Worm (Caenorhabditis elegans) whole organism, L2 larva: ENCODE measurements around the gene C55C3.8.
A peak's percentile ranks its signal among the peaks of the same experiment; 100 is the strongest.

Experiments
- C34F6.9 ChIP-seq: fragments of 150-350 bp; optimal IDR thresholded peaks from 2 replicates; lab custom pipeline; 2014; ENCODE audit warnings: missing biosample characterization, missing genetic modification characterization
- F13H6.1 ChIP-seq: sonication (generic microtip); optimal IDR thresholded peaks from 2 replicates; lab custom pipeline; 2016; ENCODE audit warnings: missing genetic modification characterization, missing compliant biosample characterization
- R02D3.7 ChIP-seq: fragments of 150-350 bp; optimal IDR thresholded peaks from 2 replicates; lab custom pipeline; 2014; ENCODE audit warnings: missing biosample characterization, missing genetic modification characterization
- Y55F3AM.14 ChIP-seq: fragments of 200-800 bp; sonication (Bioruptor generic); optimal IDR thresholded peaks from 2 replicates; lab custom pipeline; 2018; ENCODE audit warnings: mild to moderate bottlenecking, missing genetic modification characterization, missing compliant biosample characterization
- ZK546.5 ChIP-seq: sonication (generic microtip); optimal IDR thresholded peaks from 2 replicates; lab custom pipeline; 2017; ENCODE audit warnings: missing biosample characterization, missing genetic modification characterization
- aly-2 ChIP-seq: fragments of 150-350 bp; optimal IDR thresholded peaks from 2 replicates; lab custom pipeline; 2014; ENCODE audit warnings: missing biosample characterization, missing genetic modification characterization
- ama-1 ChIP-seq: fragments of 150-350 bp; optimal IDR thresholded peaks from 2 replicates; lab custom pipeline; 2018; ENCODE audit warnings: inconsistent platforms
- blmp-1 ChIP-seq: sonication (generic microtip); optimal IDR thresholded peaks from 2 replicates; lab custom pipeline; 2017; ENCODE audit warnings: missing genetic modification characterization, mild to moderate bottlenecking, missing compliant biosample characterization, antibody characterized with exemption, moderate library complexity; ENCODE audit not compliant: insufficient read depth
- ceh-16 ChIP-seq: fragments of 150-350 bp; optimal IDR thresholded peaks from 2 replicates; lab custom pipeline; 2014; ENCODE audit warnings: missing biosample characterization, missing genetic modification characterization
- ceh-82 ChIP-seq: fragments of 150-350 bp; optimal IDR thresholded peaks from 2 replicates; lab custom pipeline; 2014; ENCODE audit warnings: missing biosample characterization, missing genetic modification characterization
- crh-2 ChIP-seq: sonication (generic microtip); optimal IDR thresholded peaks from 2 replicates; lab custom pipeline; 2017; ENCODE audit warnings: missing biosample characterization, missing genetic modification characterization
- dmd-4 ChIP-seq: sonication (generic microtip); optimal IDR thresholded peaks from 2 replicates; lab custom pipeline; 2017; ENCODE audit warnings: missing biosample characterization, missing genetic modification characterization
- egl-27 ChIP-seq: sonication (generic microtip); optimal IDR thresholded peaks from 3 replicates; lab custom pipeline; 2017; ENCODE audit warnings: missing biosample characterization, missing genetic modification reagents, missing genetic modification characterization
- elt-1 ChIP-seq: fragments of 150-350 bp; optimal IDR thresholded peaks from 2 replicates; lab custom pipeline; 2014; ENCODE audit warnings: missing biosample characterization, missing genetic modification characterization
- elt-3 ChIP-seq: sonication (generic microtip); optimal IDR thresholded peaks from 2 replicates; lab custom pipeline; 2017; ENCODE audit warnings: missing biosample characterization, missing genetic modification characterization
- fos-1 ChIP-seq: fragments of 150-350 bp; optimal IDR thresholded peaks from 2 replicates; lab custom pipeline; 2014; ENCODE audit warnings: missing biosample characterization, missing genetic modification characterization
- gmeb-1 ChIP-seq: fragments of 150-350 bp; optimal IDR thresholded peaks from 2 replicates; lab custom pipeline; 2014; ENCODE audit warnings: missing biosample characterization, missing genetic modification characterization
- lin-11 ChIP-seq: fragments of 150-350 bp; sonication (generic microtip); optimal IDR thresholded peaks from 2 replicates; lab custom pipeline; 2014; ENCODE audit warnings: missing biosample characterization, missing genetic modification characterization, inconsistent platforms, mixed read lengths
- lin-13 ChIP-seq: fragments of 150-350 bp; optimal IDR thresholded peaks from 2 replicates; lab custom pipeline; 2014; ENCODE audit warnings: missing biosample characterization, missing genetic modification reagents, missing genetic modification characterization
- lsy-2 ChIP-seq, 2 experiments: fragments of 150-350 bp in 1 of 2; sonication (generic microtip) in 1 of 2; optimal IDR thresholded peaks; 2 replicates each; lab custom pipeline; 2014 to 2017; ENCODE audit warnings: missing biosample characterization in 2 of 2, missing genetic modification characterization in 2 of 2
- mab-5 ChIP-seq: fragments of 150-350 bp; optimal IDR thresholded peaks from 2 replicates; lab custom pipeline; 2014; ENCODE audit warnings: missing biosample characterization, missing genetic modification characterization
- mbf-1 ChIP-seq: sonication (generic microtip); optimal IDR thresholded peaks from 2 replicates; lab custom pipeline; 2017; ENCODE audit warnings: missing biosample characterization, missing genetic modification characterization
- mdl-1 ChIP-seq, 2 experiments: fragments of 150-350 bp in 1 of 2; sonication (generic microtip) in 1 of 2; optimal IDR thresholded peaks; 2 replicates each; lab custom pipeline; 2017; ENCODE audit warnings: missing biosample characterization in 2 of 2, missing genetic modification characterization in 2 of 2
- nhr-10 ChIP-seq: sonication (generic microtip); optimal IDR thresholded peaks from 2 replicates; lab custom pipeline; 2017; ENCODE audit warnings: missing biosample characterization, missing genetic modification characterization
- nhr-11 ChIP-seq: fragments of 150-350 bp; optimal IDR thresholded peaks from 2 replicates; lab custom pipeline; 2014; ENCODE audit warnings: missing biosample characterization, missing genetic modification characterization
- nhr-12 ChIP-seq: fragments of 150-350 bp; optimal IDR thresholded peaks from 2 replicates; lab custom pipeline; 2014; ENCODE audit warnings: missing biosample characterization, missing genetic modification characterization
- nhr-129 ChIP-seq: fragments of 150-350 bp; optimal IDR thresholded peaks from 2 replicates; lab custom pipeline; 2014; ENCODE audit warnings: missing biosample characterization, missing genetic modification characterization
- nhr-21 ChIP-seq: fragments of 150-350 bp; optimal IDR thresholded peaks from 2 replicates; lab custom pipeline; 2014; ENCODE audit warnings: missing biosample characterization, missing genetic modification characterization
- nhr-25 ChIP-seq: fragments of 150-350 bp; sonication (generic microtip); optimal IDR thresholded peaks from 3 replicates; lab custom pipeline; 2014; ENCODE audit warnings: missing biosample characterization, missing genetic modification characterization
- nhr-6 ChIP-seq: fragments of 150-350 bp; optimal IDR thresholded peaks from 2 replicates; lab custom pipeline; 2014; ENCODE audit warnings: missing biosample characterization, missing genetic modification characterization
- nhr-77 ChIP-seq: fragments of 150-350 bp; optimal IDR thresholded peaks from 2 replicates; lab custom pipeline; 2014; ENCODE audit warnings: missing biosample characterization, missing genetic modification characterization
- sem-4 ChIP-seq: fragments of 150-350 bp; optimal IDR thresholded peaks from 2 replicates; lab custom pipeline; 2014; ENCODE audit warnings: missing biosample characterization, missing genetic modification reagents, missing genetic modification characterization
- skn-1 ChIP-seq: sonication (generic microtip); optimal IDR thresholded peaks from 2 replicates; lab custom pipeline; 2017; ENCODE audit warnings: missing biosample characterization, missing genetic modification characterization
- sma-3 ChIP-seq: sonication (generic microtip); optimal IDR thresholded peaks from 2 replicates; lab custom pipeline; 2016; ENCODE audit warnings: missing genetic modification reagents, missing genetic modification characterization, missing compliant biosample characterization
- sma-9 ChIP-seq, 2 experiments: fragments of 150-350 bp in 1 of 2; sonication (generic microtip) in 1 of 2; optimal IDR thresholded peaks; 2 replicates each; lab custom pipeline; 2014 to 2016; ENCODE audit warnings: missing genetic modification characterization in 2 of 2, mild to moderate bottlenecking in 1 of 2, missing biosample characterization in 1 of 2, missing compliant biosample characterization in 1 of 2, missing genetic modification reagents in 1 of 2, moderate library complexity in 1 of 2
- snpc-4 ChIP-seq: fragments of 150-350 bp; optimal IDR thresholded peaks from 2 replicates; lab custom pipeline; 2014; ENCODE audit warnings: missing biosample characterization, missing genetic modification characterization
- unc-39 ChIP-seq: fragments of 150-350 bp; optimal IDR thresholded peaks from 2 replicates; lab custom pipeline; 2014; ENCODE audit warnings: missing biosample characterization, missing genetic modification characterization
- unc-55 ChIP-seq: fragments of 150-350 bp; sonication (generic microtip); optimal IDR thresholded peaks from 3 replicates; lab custom pipeline; 2014; ENCODE audit warnings: missing biosample characterization, missing genetic modification reagents, missing genetic modification characterization
- zag-1 ChIP-seq: fragments of 150-350 bp; optimal IDR thresholded peaks from 2 replicates; lab custom pipeline; 2014; ENCODE audit warnings: missing biosample characterization, missing genetic modification characterization
- ztf-11 ChIP-seq: sonication (generic microtip); optimal IDR thresholded peaks from 2 replicates; lab custom pipeline; 2017; ENCODE audit warnings: missing biosample characterization, missing genetic modification characterization
- ztf-4 ChIP-seq: fragments of 150-350 bp; optimal IDR thresholded peaks from 2 replicates; lab custom pipeline; 2014; ENCODE audit warnings: missing biosample characterization, missing genetic modification characterization

C55C3.8 gene

ce11 chrIV:5657126-5657666 lies 33.6 kb upstream of the C55C3.8 start:
- TF ChIP-seq F13H6.1 (tag; lab: Kevin White, UChicago) (peak; percentile 93), nhr-21 (tag; lab: Kevin White, UChicago) (peak; percentile 94), unc-55 (GFP tag; lab: Kevin White, UChicago) (peak; percentile 46), zag-1 (tag; lab: Kevin White, UChicago) (peak; percentile 49), nhr-12 (tag; lab: Kevin White, UChicago) (no peak), gmeb-1 (tag; lab: Kevin White, UChicago) (peak; percentile 60), ztf-4 (tag; lab: Kevin White, UChicago) (peak; percentile 17), crh-2 (peak; percentile 54), aly-2 (tag; lab: Kevin White, UChicago) (no peak), Y55F3AM.14 (peak; percentile 35), nhr-129 (tag; lab: Kevin White, UChicago) (peak; percentile 90), unc-39 (no peak), lsy-2 (tag; optimal IDR thresholded peaks at IDR 0.05; lab: Kevin White, UChicago) (peak; percentile 30 to 74), skn-1 (tag; lab: Kevin White, UChicago) (peak; percentile 100), egl-27 (peak; percentile 84), sem-4 (tag; lab: Kevin White, UChicago) (peak; percentile 78), nhr-6 (tag; lab: Kevin White, UChicago) (peak; percentile 83), sma-9 (GFP tag; optimal IDR thresholded peaks at IDR 0.05; lab: Kevin White, UChicago) (peak; percentile 92), sma-9 (tag; optimal IDR thresholded peaks at IDR 0.05; lab: Kevin White, UChicago) (peak; percentile 70), sma-3 (GFP tag; lab: Kevin White, UChicago) (peak; percentile 90), lin-11 (peak; percentile 33), ceh-82 (tag; lab: Kevin White, UChicago) (peak; percentile 20), blmp-1 (tag; lab: Kevin White, UChicago) (peak; percentile 59), C34F6.9 (tag; lab: Kevin White, UChicago) (peak; percentile 76), nhr-25 (peak; percentile 89), R02D3.7 (tag; lab: Kevin White, UChicago) (no peak), fos-1 (tag; lab: Kevin White, UChicago) (peak; percentile 56), lin-13 (peak; percentile 66), ztf-11 (tag; lab: Kevin White, UChicago) (no peak), mdl-1 (tag; optimal IDR thresholded peaks at IDR 0.05; lab: Kevin White, UChicago) (peak; percentile 58 to 71), snpc-4 (tag; lab: Kevin White, UChicago) (no peak)

ce11 chrIV:5658225-5658624 lies 32.6 kb upstream of the C55C3.8 start:
- TF ChIP-seq sma-9 (GFP tag; optimal IDR thresholded peaks at IDR 0.05; lab: Kevin White, UChicago) (peak; percentile 44), sma-9 (tag; optimal IDR thresholded peaks at IDR 0.05; lab: Kevin White, UChicago) (no peak), nhr-12 (tag; lab: Kevin White, UChicago) (no peak), lsy-2 (tag; optimal IDR thresholded peaks at IDR 0.05; lab: Kevin White, UChicago) (peak in 1 of 2 experiments; percentile 17), fos-1 (tag; lab: Kevin White, UChicago) (peak; percentile 13), gmeb-1 (tag; lab: Kevin White, UChicago) (no peak)
- TF ChIP-seq, all 48 proteins: peak for 3

ce11 chrIV:5658897-5659296 lies 31.9 kb upstream of the C55C3.8 start:
- TF ChIP-seq sma-9 (GFP tag; optimal IDR thresholded peaks at IDR 0.05; lab: Kevin White, UChicago) = peak; percentile 78
- no peak for TF ChIP-seq sma-9 (tag; optimal IDR thresholded peaks at IDR 0.05; lab: Kevin White, UChicago)
- no peak for TF ChIP-seq nhr-77 (tag; lab: Kevin White, UChicago)
- peak; percentile 28 for TF ChIP-seq fos-1 (tag; lab: Kevin White, UChicago)

ce11 chrIV:5659461-5659860 lies 31.4 kb upstream of the C55C3.8 start:
- TF ChIP-seq elt-3 (tag; lab: Kevin White, UChicago) (no peak), dmd-4 (no peak), skn-1 (tag; lab: Kevin White, UChicago) (peak; percentile 97), nhr-21 (tag; lab: Kevin White, UChicago) (no peak), mab-5 (tag; lab: Kevin White, UChicago) (no peak), nhr-129 (tag; lab: Kevin White, UChicago) (peak; percentile 22), ZK546.5 (tag; lab: Kevin White, UChicago) (no peak), sem-4 (tag; lab: Kevin White, UChicago) (no peak), ama-1 (no peak), ceh-16 (tag; lab: Kevin White, UChicago) (no peak), lin-11 (no peak), unc-55 (GFP tag; lab: Kevin White, UChicago) (no peak), mbf-1 (tag; lab: Kevin White, UChicago) (no peak), lsy-2 (tag; optimal IDR thresholded peaks at IDR 0.05; lab: Kevin White, UChicago) (no peak), F13H6.1 (tag; lab: Kevin White, UChicago) (peak; percentile 34), sma-3 (GFP tag; lab: Kevin White, UChicago) (peak; percentile 18), gmeb-1 (tag; lab: Kevin White, UChicago) (peak; percentile 6), ztf-4 (tag; lab: Kevin White, UChicago) (no peak), Y55F3AM.14 (no peak), nhr-11 (tag; lab: Kevin White, UChicago) (no peak), lin-13 (no peak), ztf-11 (tag; lab: Kevin White, UChicago) (no peak), crh-2 (peak; percentile 64), fos-1 (tag; lab: Kevin White, UChicago) (peak; percentile 81), zag-1 (tag; lab: Kevin White, UChicago) (no peak), blmp-1 (tag; lab: Kevin White, UChicago) (no peak), nhr-10 (tag; lab: Kevin White, UChicago) (no peak), ceh-82 (tag; lab: Kevin White, UChicago) (no peak), aly-2 (tag; lab: Kevin White, UChicago) (no peak), egl-27 (no peak), nhr-25 (no peak), elt-1 (tag; lab: Kevin White, UChicago) (no peak), nhr-12 (tag; lab: Kevin White, UChicago) (no peak), snpc-4 (tag; lab: Kevin White, UChicago) (no peak), C34F6.9 (tag; lab: Kevin White, UChicago) (no peak)
